Worm (Caenorhabditis elegans): ENCODE results near the gene mlc-5.

- no peak for TF ChIP-seq F37B4.10 (GFP tag; IDR thresholded peaks at IDR 0.05)
- TF ChIP-seq tbx-9 (tag; optimal IDR thresholded peaks at IDR 0.05; ENCODE audit: borderline replicate concordance): no peak
- TF ChIP-seq pha-4 (tag; optimal IDR thresholded peaks at IDR 0.05): no peak
- TF ChIP-seq lin-54 (GFP tag; optimal IDR thresholded peaks at IDR 0.05): no peak
- TF ChIP-seq dpl-1 (GFP tag; optimal IDR thresholded peaks at IDR 0.05): no peak
These were observed 12.1 kb downstream of the mlc-5 start for ce11 chrIII:13635235-13635634.

All from whole organism, young adult.